Worm (Caenorhabditis elegans) whole organism, L3 larva: Measurements from ENCODE around the gene pad-2.
"Not testable (repeated sequence)": the region's sequence is repeated elsewhere in the genome, so short reads cannot be mapped to it uniquely, and the experiment has no call there.

Experiments
- R02D3.7 ChIP-seq: fragments of 150-350 bp; optimal IDR thresholded peaks from 2 replicates; lab custom pipeline; 2014; ENCODE audit warnings: missing biosample characterization, missing genetic modification characterization
- ZK546.5 ChIP-seq: sonication (generic microtip); optimal IDR thresholded peaks from 2 replicates; lab custom pipeline; 2017; ENCODE audit warnings: missing biosample characterization, missing genetic modification characterization
- aly-2 ChIP-seq: fragments of 150-350 bp; optimal IDR thresholded peaks from 2 replicates; lab custom pipeline; 2014; ENCODE audit warnings: missing biosample characterization, missing genetic modification characterization
- ama-1 ChIP-seq: fragments of 150-350 bp; optimal IDR thresholded peaks from 2 replicates; lab custom pipeline; 2018
- ceh-28 ChIP-seq: fragments of 150-350 bp; optimal IDR thresholded peaks from 2 replicates; lab custom pipeline; 2014; ENCODE audit warnings: missing biosample characterization, missing genetic modification reagents, missing genetic modification characterization
- daf-12 ChIP-seq: fragments of 150-350 bp; optimal IDR thresholded peaks from 2 replicates; lab custom pipeline; 2014; ENCODE audit warnings: missing biosample characterization, missing genetic modification reagents, missing genetic modification characterization
- egl-27 ChIP-seq: sonication (generic microtip); optimal IDR thresholded peaks from 4 replicates; lab custom pipeline; 2017; ENCODE audit warnings: missing biosample characterization, missing genetic modification reagents, missing genetic modification characterization
- egl-5 ChIP-seq: fragments of 150-350 bp; optimal IDR thresholded peaks from 2 replicates; lab custom pipeline; 2017; ENCODE audit warnings: missing biosample characterization, missing genetic modification reagents, missing genetic modification characterization, inconsistent platforms
- elt-2 ChIP-seq: sonication (generic microtip); optimal IDR thresholded peaks from 2 replicates; lab custom pipeline; 2016; ENCODE audit warnings: missing genetic modification reagents, mild to moderate bottlenecking, missing genetic modification characterization, missing compliant biosample characterization
- fkh-10 ChIP-seq: sonication (generic microtip); optimal IDR thresholded peaks from 2 replicates; lab custom pipeline; 2017; ENCODE audit warnings: missing biosample characterization, missing genetic modification reagents, missing genetic modification characterization
- fos-1 ChIP-seq: fragments of 150-350 bp; optimal IDR thresholded peaks from 2 replicates; lab custom pipeline; 2014; ENCODE audit warnings: missing biosample characterization, missing genetic modification characterization
- hmg-11 ChIP-seq: sonication (generic microtip); optimal IDR thresholded peaks from 2 replicates; lab custom pipeline; 2016; ENCODE audit warnings: missing genetic modification characterization, missing compliant biosample characterization
- jun-1 ChIP-seq: fragments of 150-350 bp; optimal IDR thresholded peaks from 2 replicates; lab custom pipeline; 2014; ENCODE audit warnings: missing biosample characterization, missing genetic modification reagents, missing genetic modification characterization
- lin-15B ChIP-seq: fragments of 150-350 bp; optimal IDR thresholded peaks from 2 replicates; lab custom pipeline; 2014; ENCODE audit warnings: missing biosample characterization, missing genetic modification characterization
- lin-39 ChIP-seq: fragments of 150-350 bp; optimal IDR thresholded peaks from 2 replicates; lab custom pipeline; 2018; ENCODE audit warnings: missing biosample characterization, missing genetic modification reagents, missing genetic modification characterization
- lsy-12 ChIP-seq: sonication (generic microtip); optimal IDR thresholded peaks from 2 replicates; lab custom pipeline; 2016; ENCODE audit warnings: mild to moderate bottlenecking, missing genetic modification characterization, missing compliant biosample characterization
- mdl-1 ChIP-seq: fragments of 150-350 bp; optimal IDR thresholded peaks from 2 replicates; lab custom pipeline; 2014; ENCODE audit warnings: missing biosample characterization, missing genetic modification characterization
- mml-1 ChIP-seq: fragments of 150-350 bp; sonication (generic microtip); optimal IDR thresholded peaks from 3 replicates; lab custom pipeline; 2014; ENCODE audit warnings: missing biosample characterization, missing genetic modification characterization
- nfya-1 ChIP-seq: sonication (generic microtip); optimal IDR thresholded peaks from 2 replicates; lab custom pipeline; 2017; ENCODE audit warnings: missing genetic modification characterization, mild to moderate bottlenecking, missing compliant biosample characterization, antibody characterized with exemption, moderate library complexity; ENCODE audit not compliant: insufficient read depth
- nhr-11 ChIP-seq: fragments of 150-350 bp; optimal IDR thresholded peaks from 2 replicates; lab custom pipeline; 2014; ENCODE audit warnings: missing biosample characterization, missing genetic modification characterization
- nhr-12 ChIP-seq: fragments of 150-350 bp; optimal IDR thresholded peaks from 2 replicates; lab custom pipeline; 2014; ENCODE audit warnings: missing biosample characterization, missing genetic modification characterization
- nhr-23 ChIP-seq: fragments of 150-350 bp; optimal IDR thresholded peaks from 2 replicates; lab custom pipeline; 2014; ENCODE audit warnings: missing biosample characterization, missing genetic modification reagents, missing genetic modification characterization
- nhr-237 ChIP-seq: fragments of 150-350 bp; optimal IDR thresholded peaks from 2 replicates; lab custom pipeline; 2014; ENCODE audit warnings: missing biosample characterization, missing genetic modification characterization
- nhr-25 ChIP-seq: sonication (generic microtip); optimal IDR thresholded peaks from 2 replicates; lab custom pipeline; 2017; ENCODE audit warnings: missing biosample characterization, missing genetic modification characterization
- nhr-28 ChIP-seq: fragments of 150-350 bp; optimal IDR thresholded peaks from 2 replicates; lab custom pipeline; 2014; ENCODE audit warnings: missing biosample characterization, missing genetic modification characterization
- nhr-43 ChIP-seq: sonication (generic microtip); optimal IDR thresholded peaks from 2 replicates; lab custom pipeline; 2016; ENCODE audit warnings: mild to moderate bottlenecking, missing genetic modification characterization, missing compliant biosample characterization; ENCODE audit not compliant: poor library complexity, severe bottlenecking
- nhr-67 ChIP-seq: fragments of 150-350 bp; optimal IDR thresholded peaks from 2 replicates; lab custom pipeline; 2014; ENCODE audit warnings: missing biosample characterization, missing genetic modification characterization
- nhr-77 ChIP-seq: fragments of 150-350 bp; optimal IDR thresholded peaks from 2 replicates; lab custom pipeline; 2014; ENCODE audit warnings: missing biosample characterization, missing genetic modification characterization
- pha-4 ChIP-seq: fragments of 150-350 bp; optimal IDR thresholded peaks from 2 replicates; lab custom pipeline; 2014; ENCODE audit warnings: missing biosample characterization, missing genetic modification reagents, missing genetic modification characterization
- pqm-1 ChIP-seq: fragments of 150-350 bp; optimal IDR thresholded peaks from 2 replicates; lab custom pipeline; 2017; ENCODE audit warnings: missing biosample characterization, missing genetic modification characterization, inconsistent platforms
- sea-2 ChIP-seq: fragments of 150-350 bp; sonication (generic microtip); optimal IDR thresholded peaks from 4 replicates; lab custom pipeline; 2014; ENCODE audit warnings: missing biosample characterization, missing genetic modification reagents, missing genetic modification characterization
- skn-1 ChIP-seq: fragments of 150-350 bp; optimal IDR thresholded peaks from 2 replicates; lab custom pipeline; 2014; ENCODE audit warnings: missing biosample characterization, missing genetic modification characterization
- snpc-4 ChIP-seq: fragments of 150-350 bp; optimal IDR thresholded peaks from 2 replicates; lab custom pipeline; 2014; ENCODE audit warnings: missing biosample characterization, missing genetic modification characterization
- tbx-2 ChIP-seq: sonication (generic microtip); optimal IDR thresholded peaks from 2 replicates; lab custom pipeline; 2016; ENCODE audit warnings: mild to moderate bottlenecking, missing genetic modification characterization, missing compliant biosample characterization
- unc-62 ChIP-seq: fragments of 150-350 bp; sonication (generic microtip); optimal IDR thresholded peaks from 4 replicates; lab custom pipeline; 2014; ENCODE audit warnings: missing biosample characterization, missing genetic modification reagents, missing genetic modification characterization
- zag-1 ChIP-seq: fragments of 150-350 bp; optimal IDR thresholded peaks from 2 replicates; lab custom pipeline; 2014; ENCODE audit warnings: missing biosample characterization, missing genetic modification characterization
- ztf-11 ChIP-seq: fragments of 150-350 bp; optimal IDR thresholded peaks from 2 replicates; lab custom pipeline; 2014; ENCODE audit warnings: missing biosample characterization, missing genetic modification characterization
- ztf-4 ChIP-seq: fragments of 150-350 bp; optimal IDR thresholded peaks from 2 replicates; lab custom pipeline; 2014; ENCODE audit warnings: missing biosample characterization, missing genetic modification characterization

The pad-2 gene

DNA sequence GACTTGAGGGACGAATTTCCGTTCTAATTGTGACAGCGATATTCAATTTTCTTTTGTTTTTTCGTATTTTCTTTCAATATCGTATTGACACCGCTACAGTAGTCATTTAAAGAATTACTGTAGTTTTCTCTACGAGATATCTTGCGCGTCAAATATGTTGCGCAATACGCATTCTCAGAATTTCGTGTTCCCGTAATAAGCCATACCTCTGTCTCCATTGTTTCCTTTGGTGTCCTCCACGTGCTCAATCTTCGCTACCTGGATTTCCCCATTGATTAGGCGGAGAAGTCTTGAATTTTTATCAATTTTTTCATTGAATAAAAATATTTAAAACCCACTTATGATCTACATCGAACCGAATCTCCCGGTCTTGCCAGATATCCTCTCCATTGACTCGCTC lies 17.7 kb upstream of the pad-2 start:
- TF ChIP-seq ama-1 (lab: Kevin White, UChicago) (no peak), tbx-2 (tag; lab: Kevin White, UChicago) (no peak), egl-27 (tag; lab: Kevin White, UChicago) (no peak), pha-4 (tag; lab: Kevin White, UChicago) (no peak), aly-2 (tag; lab: Kevin White, UChicago) (no peak), snpc-4 (no peak), nhr-43 (no peak), lin-15B (no peak)

DNA sequence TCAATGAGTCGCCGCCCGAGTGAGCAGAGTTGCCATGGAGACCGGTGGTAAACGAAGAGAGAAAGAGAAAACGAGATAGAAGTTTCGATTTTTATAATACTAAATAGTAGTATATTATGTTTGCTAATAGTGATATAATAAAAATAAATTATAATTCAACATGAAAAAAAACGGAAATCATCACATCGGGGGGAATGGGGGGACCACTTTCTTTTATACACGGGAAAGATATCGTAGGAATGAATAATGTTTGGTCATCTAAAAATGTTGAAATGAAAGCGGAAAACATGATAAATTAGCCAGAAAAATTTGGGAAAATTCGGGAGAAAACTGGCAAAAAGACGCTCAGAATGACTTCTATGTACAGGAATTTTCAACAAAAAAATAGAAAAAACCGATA lies 17.2 kb upstream of the pad-2 start, which contains the start of gene bbs-5:
Gene bbs-5 (minus strand): TSS at position 101 of the 400 bp plus-strand sequence.
- no peak for TF ChIP-seq ztf-4
- no peak for TF ChIP-seq pha-4 (tag; lab: Kevin White, UChicago)
- TF ChIP-seq aly-2 (tag; lab: Kevin White, UChicago) = no peak
- TF ChIP-seq nhr-237 (tag; lab: Kevin White, UChicago) = no peak
- TF ChIP-seq ztf-11 (tag; lab: Kevin White, UChicago) = no peak
- no peak for TF ChIP-seq ceh-28 (tag; lab: Kevin White, UChicago)
- no peak for TF ChIP-seq nfya-1 (tag; lab: Kevin White, UChicago)
- no peak for TF ChIP-seq skn-1 (tag; lab: Kevin White, UChicago)
- TF ChIP-seq nhr-11 = no peak
- TF ChIP-seq mml-1 (tag; lab: Kevin White, UChicago) = no peak
- no peak for TF ChIP-seq nhr-12 (tag; lab: Kevin White, UChicago)
- no peak for TF ChIP-seq nhr-43
- no peak for TF ChIP-seq nhr-25 (tag; lab: Kevin White, UChicago)
- TF ChIP-seq jun-1 = no peak
- TF ChIP-seq ama-1 (lab: Kevin White, UChicago) = no peak
- no peak for TF ChIP-seq pqm-1 (tag; lab: Kevin White, UChicago)
- no peak for TF ChIP-seq fos-1
- no peak for TF ChIP-seq nhr-28
- TF ChIP-seq, all 47 proteins: peak for 0

- not testable (repeated sequence) for TF ChIP-seq daf-12; nhr-67 (tag; lab: Kevin White, UChicago); ama-1 (lab: Kevin White, UChicago)
These were observed 12.1 kb upstream of the pad-2 start, which contains the start of gene inpp-4B for ce11 chrIII:10266824-10267223. Gene inpp-4B, minus strand, starts transcription at chrIII:10266877.

ce11 chrIII:10270778-10271307 lies 8.1 kb upstream of the pad-2 start, which contains the start of gene cnk-1:
Gene cnk-1, plus strand, starts transcription at chrIII:10271257.
- TF ChIP-seq egl-5 (tag; lab: Kevin White, UChicago) = no peak
- TF ChIP-seq nhr-77 (tag; lab: Kevin White, UChicago) = no peak
- peak; percentile 56 for TF ChIP-seq tbx-2 (tag; lab: Kevin White, UChicago)
- no peak for TF ChIP-seq sea-2 (GFP tag; lab: Kevin White, UChicago)
- TF ChIP-seq nhr-43 = peak; percentile 92
- TF ChIP-seq pqm-1 (tag; lab: Kevin White, UChicago) = no peak
- no peak for TF ChIP-seq fkh-10 (GFP tag; lab: Kevin White, UChicago)
- peak; percentile 37 for TF ChIP-seq hmg-11
- no peak for TF ChIP-seq fos-1
- peak; percentile 89 for TF ChIP-seq R02D3.7 (tag; lab: Kevin White, UChicago)
- TF ChIP-seq mdl-1 (tag; lab: Kevin White, UChicago) = no peak
- TF ChIP-seq lin-15B = peak; percentile 91
- no peak for TF ChIP-seq aly-2 (tag; lab: Kevin White, UChicago)
- TF ChIP-seq elt-2 (tag; lab: Kevin White, UChicago) = peak; percentile 38
- peak; percentile 14 for TF ChIP-seq nhr-25 (tag; lab: Kevin White, UChicago)
- TF ChIP-seq zag-1 (tag; lab: Kevin White, UChicago) = no peak
- TF ChIP-seq nhr-12 (tag; lab: Kevin White, UChicago) = no peak
- no peak for TF ChIP-seq nhr-237 (tag; lab: Kevin White, UChicago)
- peak; percentile 46 for TF ChIP-seq pha-4 (tag; lab: Kevin White, UChicago)
- TF ChIP-seq skn-1 (tag; lab: Kevin White, UChicago) = peak; percentile 22
- TF ChIP-seq lsy-12 = peak; percentile 57
- peak; percentile 65 for TF ChIP-seq nhr-23 (tag; lab: Kevin White, UChicago)
- no peak for TF ChIP-seq snpc-4
- TF ChIP-seq ZK546.5 (tag; lab: Kevin White, UChicago) = no peak
- TF ChIP-seq unc-62 (GFP tag; lab: Kevin White, UChicago) = no peak
- peak; percentile 60 for TF ChIP-seq nfya-1 (tag; lab: Kevin White, UChicago)
- peak; percentile 64 for TF ChIP-seq lin-39 (tag; lab: Kevin White, UChicago)
